In genomic region chrIII:1950236-1950635, ce11 we compare ENCODE assay signal across 4 worm cellular contexts.
A peak's percentile ranks its signal among the peaks of the same experiment; 100 is the strongest.
TF ChIP-seq lines count a peak whose summit lies in the region.

polh-1 (minus strand) TSS chrIII:1950269.
rps-22 (plus strand) TSS chrIII:1950535.

TF ChIP-seq in whole organism, L2 larva, 48 proteins besides CTCF, POLR2A, EP300 and RAD21 (continued from another document):
- no peak for TF ChIP-seq nhr-11 (tag; optimal IDR thresholded peaks at IDR 0.05; lab: Kevin White, UChicago)
- TF ChIP-seq ceh-16 (tag; optimal IDR thresholded peaks at IDR 0.05; lab: Kevin White, UChicago), result peak; percentile 44
- peak; percentile 73 for TF ChIP-seq snpc-4 (tag; optimal IDR thresholded peaks at IDR 0.05; lab: Kevin White, UChicago)
- no peak for TF ChIP-seq Y55F3AM.14 (GFP tag; optimal IDR thresholded peaks at IDR 0.05; lab: Kevin White, UChicago)
- TF ChIP-seq nhr-23 (tag; optimal IDR thresholded peaks at IDR 0.05; lab: Kevin White, UChicago), result no peak
- TF ChIP-seq unc-55 (GFP tag; optimal IDR thresholded peaks at IDR 0.05; lab: Kevin White, UChicago), result peak; percentile 98
- TF ChIP-seq egl-27 (tag; optimal IDR thresholded peaks at IDR 0.05; lab: Kevin White, UChicago), result peak; percentile 11
- TF ChIP-seq nhr-12 (tag; optimal IDR thresholded peaks at IDR 0.05; lab: Kevin White, UChicago), result no peak
- TF ChIP-seq nhr-21 (tag; optimal IDR thresholded peaks at IDR 0.05; lab: Kevin White, UChicago), result peak; percentile 86
- TF ChIP-seq ztf-4 (tag; optimal IDR thresholded peaks at IDR 0.05; lab: Kevin White, UChicago), result peak; percentile 50
- TF ChIP-seq ZK546.5 (tag; optimal IDR thresholded peaks at IDR 0.05; lab: Kevin White, UChicago), result peak; percentile 57
- no peak for TF ChIP-seq nhr-10 (tag; optimal IDR thresholded peaks at IDR 0.05; lab: Kevin White, UChicago)
- no peak for TF ChIP-seq mdl-1 (tag; optimal IDR thresholded peaks at IDR 0.05; lab: Kevin White, UChicago)
- peak; percentile 77 to 95 for TF ChIP-seq lsy-2 (tag; optimal IDR thresholded peaks at IDR 0.05; lab: Kevin White, UChicago)
- TF ChIP-seq nhr-77 (tag; optimal IDR thresholded peaks at IDR 0.05; lab: Kevin White, UChicago), result no peak
- no peak for TF ChIP-seq elt-1 (tag; optimal IDR thresholded peaks at IDR 0.05; lab: Kevin White, UChicago)
- peak; percentile 76 for TF ChIP-seq fos-1 (tag; optimal IDR thresholded peaks at IDR 0.05; lab: Kevin White, UChicago)
- TF ChIP-seq sma-9 (GFP tag; optimal IDR thresholded peaks at IDR 0.05; lab: Kevin White, UChicago), result peak; percentile 92
- no peak for TF ChIP-seq sma-9 (tag; optimal IDR thresholded peaks at IDR 0.05; lab: Kevin White, UChicago)
- no peak for TF ChIP-seq mbf-1 (tag; optimal IDR thresholded peaks at IDR 0.05; lab: Kevin White, UChicago)
- peak; percentile 77 for TF ChIP-seq zag-1 (tag; optimal IDR thresholded peaks at IDR 0.05; lab: Kevin White, UChicago)
- TF ChIP-seq elt-3 (tag; optimal IDR thresholded peaks at IDR 0.05; lab: Kevin White, UChicago), result no peak
- TF ChIP-seq nhr-6 (tag; optimal IDR thresholded peaks at IDR 0.05; lab: Kevin White, UChicago), result peak; percentile 80
- TF ChIP-seq peb-1 (tag; optimal IDR thresholded peaks at IDR 0.05; lab: Kevin White, UChicago), result no peak
- TF ChIP-seq ztf-11 (tag; optimal IDR thresholded peaks at IDR 0.05; lab: Kevin White, UChicago), result no peak
- TF ChIP-seq aly-2 (tag; optimal IDR thresholded peaks at IDR 0.05; lab: Kevin White, UChicago), result no peak

TF ChIP-seq in whole organism, L4 larva, 104 proteins besides CTCF, POLR2A, EP300 and RAD21 (continued from another document and continues in another):
- no peak for TF ChIP-seq ztf-11 (tag; optimal IDR thresholded peaks at IDR 0.05; lab: Kevin White, UChicago)
- TF ChIP-seq Y75B8A.6 (GFP tag; IDR thresholded peaks at IDR 0.05; lab: Robert Waterston, UW), result no peak
- peak; percentile 54; the same call in 1 of the 2 replicates for TF ChIP-seq lin-1 (GFP tag; IDR thresholded peaks at IDR 0.05; lab: Robert Waterston, UW)
- peak in 1 of 2 experiments; percentile 61 for TF ChIP-seq hif-1 (tag; optimal IDR thresholded peaks at IDR 0.05; lab: Kevin White, UChicago)
- TF ChIP-seq ZK546.5 (tag; optimal IDR thresholded peaks at IDR 0.05; lab: Kevin White, UChicago), result peak in 1 of 2 experiments; percentile 31
- peak; percentile 64 for TF ChIP-seq T26A8.4 (GFP tag; IDR thresholded peaks at IDR 0.05; lab: Robert Waterston, UW)
- TF ChIP-seq nhr-28 (tag; optimal IDR thresholded peaks at IDR 0.05; lab: Kevin White, UChicago), result peak; percentile 87
- TF ChIP-seq aha-1 (tag; lab: Kevin White, UChicago), result peak; percentile 67
- peak; percentile 87 for TF ChIP-seq hlh-30 (tag; optimal IDR thresholded peaks at IDR 0.05; lab: Kevin White, UChicago; ENCODE audit: insufficient read depth)
- TF ChIP-seq hmg-1.1 (GFP tag; IDR thresholded peaks at IDR 0.05; lab: Robert Waterston, UW), result peak; percentile 86
- TF ChIP-seq ceh-28 (tag; optimal IDR thresholded peaks at IDR 0.05; lab: Kevin White, UChicago), result no peak
- TF ChIP-seq zfp-3 (GFP tag; conservative IDR thresholded peaks at IDR 0.05; lab: Robert Waterston, UW), result no peak
- TF ChIP-seq ctbp-1 (GFP tag; IDR thresholded peaks at IDR 0.05; lab: Robert Waterston, UW), result 0 out of 2 replicates have a peak, but pooled peaks have one; percentile 25
- TF ChIP-seq daf-16 (GFP tag; optimal IDR thresholded peaks at IDR 0.05; lab: Kevin White, UChicago), result no peak
- peak; percentile 51 for TF ChIP-seq daf-16 (tag; optimal IDR thresholded peaks at IDR 0.05; lab: Kevin White, UChicago)
- peak; percentile 96 for TF ChIP-seq nhr-77 (tag; optimal IDR thresholded peaks at IDR 0.05; lab: Kevin White, UChicago)
- peak; percentile 66 for TF ChIP-seq fkh-10 (GFP tag; optimal IDR thresholded peaks at IDR 0.05; lab: Kevin White, UChicago)
- no peak for TF ChIP-seq tra-1 (GFP tag; IDR thresholded peaks at IDR 0.05; lab: Robert Waterston, UW)
- peak in 1 of 2 experiments; percentile 19 for TF ChIP-seq mdl-1 (tag; optimal IDR thresholded peaks at IDR 0.05; lab: Kevin White, UChicago)
- no peak for TF ChIP-seq lim-7 (GFP tag; IDR thresholded peaks at IDR 0.05; lab: Robert Waterston, UW)
- peak; percentile 89 for TF ChIP-seq T20F7.1 (GFP tag; optimal IDR thresholded peaks at IDR 0.05; lab: Kevin White, UChicago)
- peak; percentile 73 to 96 for TF ChIP-seq lsy-2 (tag; optimal IDR thresholded peaks at IDR 0.05; lab: Kevin White, UChicago)
- TF ChIP-seq ZK337.2 (GFP tag; IDR thresholded peaks at IDR 0.05; lab: Robert Waterston, UW), result no peak
- TF ChIP-seq D1046.2 (GFP tag; IDR thresholded peaks at IDR 0.05; lab: Robert Waterston, UW), result no peak
- TF ChIP-seq nhr-6 (tag; optimal IDR thresholded peaks at IDR 0.05; lab: Kevin White, UChicago), result peak; percentile 96
- TF ChIP-seq madf-5 (GFP tag; IDR thresholded peaks at IDR 0.05; lab: Robert Waterston, UW), result no peak
- TF ChIP-seq hlh-11 (tag; optimal IDR thresholded peaks at IDR 0.05; lab: Kevin White, UChicago), result peak; percentile 73
- TF ChIP-seq duxl-1 (tag; optimal IDR thresholded peaks at IDR 0.05; lab: Kevin White, UChicago; ENCODE audit: poor library complexity), result peak; percentile 12
- TF ChIP-seq php-3 (GFP tag; IDR thresholded peaks at IDR 0.05; lab: Robert Waterston, UW), result no peak
- no peak for TF ChIP-seq nhr-48 (tag; optimal IDR thresholded peaks at IDR 0.05; lab: Kevin White, UChicago)
- peak; percentile 80 for TF ChIP-seq rbr-2 (tag; optimal IDR thresholded peaks at IDR 0.05; lab: Kevin White, UChicago)
- TF ChIP-seq arid-1 (GFP tag; conservative IDR thresholded peaks at IDR 0.05; lab: Robert Waterston, UW), result peak; percentile 67; the same call in 1 of the 2 replicates
- TF ChIP-seq F26F4.8 (GFP tag; conservative IDR thresholded peaks at IDR 0.05; lab: Robert Waterston, UW), result no peak
- peak; percentile 98 for TF ChIP-seq dpl-1 (GFP tag; optimal IDR thresholded peaks at IDR 0.05; lab: Kevin White, UChicago)
- TF ChIP-seq set-16 (GFP tag; IDR thresholded peaks at IDR 0.05; lab: Robert Waterston, UW), result no peak
- peak; percentile 58; the same call in 1 of the 2 replicates for TF ChIP-seq dmd-6 (GFP tag; IDR thresholded peaks at IDR 0.05; lab: Robert Waterston, UW)

TF ChIP-seq in whole organism, late embryonic, 69 proteins besides CTCF, POLR2A, EP300 and RAD21 (continued from another document):
- 0 out of 2 replicates have a peak, but pooled peaks have one; percentile 27 for TF ChIP-seq ceh-45 (GFP tag; IDR thresholded peaks at IDR 0.05; lab: Robert Waterston, UW)

TF ChIP-seq in whole organism, mixed stage, embryonic, 35 proteins besides CTCF, POLR2A, EP300 and RAD21 (continued from another document):
- peak; percentile 77 for TF ChIP-seq hlh-1 (tag; optimal IDR thresholded peaks at IDR 0.05; lab: Kevin White, UChicago)
- no peak for TF ChIP-seq ceh-43 (GFP tag; optimal IDR thresholded peaks at IDR 0.05; lab: Kevin White, UChicago)
- TF ChIP-seq mab-5 (tag; optimal IDR thresholded peaks at IDR 0.05; lab: Kevin White, UChicago), result peak; percentile 49
- TF ChIP-seq lin-13 (tag; optimal IDR thresholded peaks at IDR 0.05; lab: Kevin White, UChicago), result peak; percentile 97
- no peak for TF ChIP-seq mls-2 (tag; optimal IDR thresholded peaks at IDR 0.05; lab: Kevin White, UChicago)
TF ChIP-seq in whole organism, mixed stage, embryonic: peak in this region for 17.
